Worm (Caenorhabditis elegans) whole organism, late embryonic: ENCODE measurements around the gene F13H8.1.

Source experiments
- C08G9.2 ChIP-seq: sonication (generic microtip); optimal IDR thresholded peaks from 2 replicates; lab custom pipeline; 2016; ENCODE audit warnings: mild to moderate bottlenecking, missing genetic modification characterization, moderate library complexity, missing compliant biosample characterization
- C38D4.7 ChIP-seq: fragments of 200-800 bp; sonication (Bioruptor generic); optimal IDR thresholded peaks from 2 replicates; lab custom pipeline; 2018; ENCODE audit warnings: mild to moderate bottlenecking, missing genetic modification characterization, moderate library complexity, missing compliant biosample characterization
- F13H6.1 ChIP-seq: sonication (generic microtip); optimal IDR thresholded peaks from 2 replicates; lab custom pipeline; 2016; ENCODE audit warnings: missing genetic modification characterization, missing compliant biosample characterization
- K02D7.2 ChIP-seq: sonication (generic microtip); optimal IDR thresholded peaks from 2 replicates; lab custom pipeline; 2017; ENCODE audit warnings: mild to moderate bottlenecking, missing genetic modification characterization, missing compliant biosample characterization
- T23F11.4 ChIP-seq: fragments of 200-800 bp; sonication (Bioruptor generic); optimal IDR thresholded peaks from 2 replicates; lab custom pipeline; 2018; ENCODE audit warnings: mild to moderate bottlenecking, missing genetic modification characterization, missing compliant biosample characterization
- ahr-1 ChIP-seq: sonication (generic microtip); optimal IDR thresholded peaks from 2 replicates; lab custom pipeline; 2016; ENCODE audit warnings: missing genetic modification characterization, missing compliant biosample characterization
- ama-1 ChIP-seq: fragments of 150-350 bp; optimal IDR thresholded peaks from 2 replicates; lab custom pipeline; 2014
- ceh-14 ChIP-seq: sonication (generic microtip); optimal IDR thresholded peaks from 2 replicates; lab custom pipeline; 2016; ENCODE audit warnings: missing genotype, missing genetic modification characterization, missing compliant biosample characterization
- ceh-18 ChIP-seq: sonication (generic microtip); optimal IDR thresholded peaks from 2 replicates; lab custom pipeline; 2016; ENCODE audit warnings: missing genetic modification characterization, missing compliant biosample characterization
- ceh-22 ChIP-seq: sonication (generic microtip); optimal IDR thresholded peaks from 2 replicates; lab custom pipeline; 2017; ENCODE audit warnings: missing biosample characterization, missing genetic modification characterization
- ceh-24 ChIP-seq: sonication (generic microtip); optimal IDR thresholded peaks from 2 replicates; lab custom pipeline; 2016; ENCODE audit warnings: mild to moderate bottlenecking, missing genetic modification characterization, missing compliant biosample characterization
- ceh-30 ChIP-seq: fragments of 150-350 bp; optimal IDR thresholded peaks from 2 replicates; lab custom pipeline; 2014; ENCODE audit warnings: missing biosample characterization, missing genetic modification characterization
- ceh-34 ChIP-seq: sonication (generic microtip); optimal IDR thresholded peaks from 2 replicates; lab custom pipeline; 2016; ENCODE audit warnings: mild to moderate bottlenecking, missing genetic modification characterization, missing compliant biosample characterization
- ceh-48 ChIP-seq: sonication (generic microtip); optimal IDR thresholded peaks from 2 replicates; lab custom pipeline; 2016; ENCODE audit warnings: missing genetic modification characterization, inconsistent platforms, missing compliant biosample characterization
- ceh-6 ChIP-seq: fragments of 200-800 bp; sonication (Bioruptor generic); optimal IDR thresholded peaks from 2 replicates; lab custom pipeline; 2018; ENCODE audit warnings: mild to moderate bottlenecking, missing genetic modification characterization, missing compliant biosample characterization
- ceh-9 ChIP-seq: sonication (generic microtip); optimal IDR thresholded peaks from 2 replicates; lab custom pipeline; 2016; ENCODE audit warnings: mild to moderate bottlenecking, missing genetic modification characterization, inconsistent platforms, missing compliant biosample characterization
- dmd-4 ChIP-seq: sonication (generic microtip); optimal IDR thresholded peaks from 2 replicates; lab custom pipeline; 2016; ENCODE audit warnings: borderline replicate concordance, missing genetic modification characterization, missing compliant biosample characterization
- dve-1 ChIP-seq: sonication (generic microtip); optimal IDR thresholded peaks from 2 replicates; lab custom pipeline; 2017; ENCODE audit warnings: antibody characterized with exemption, mild to moderate bottlenecking, missing genetic modification characterization, missing compliant biosample characterization
- elt-2 ChIP-seq: sonication (generic microtip); optimal IDR thresholded peaks from 2 replicates; lab custom pipeline; 2016; ENCODE audit warnings: missing genetic modification reagents, missing genetic modification characterization, missing compliant biosample characterization
- elt-4 ChIP-seq: sonication (generic microtip); optimal IDR thresholded peaks from 2 replicates; lab custom pipeline; 2016; ENCODE audit warnings: missing genetic modification characterization, missing compliant biosample characterization
- ets-4 ChIP-seq: sonication (generic microtip); optimal IDR thresholded peaks from 2 replicates; lab custom pipeline; 2016; ENCODE audit warnings: missing genetic modification characterization, missing compliant biosample characterization
- eyg-1 ChIP-seq: sonication (generic microtip); optimal IDR thresholded peaks from 2 replicates; lab custom pipeline; 2016; ENCODE audit warnings: missing genotype, missing genetic modification characterization, missing compliant biosample characterization
- fax-1 ChIP-seq: sonication (generic microtip); optimal IDR thresholded peaks from 2 replicates; lab custom pipeline; 2016; ENCODE audit warnings: missing genotype, missing genetic modification characterization, missing compliant biosample characterization
- fkh-10 ChIP-seq: fragments of 150-350 bp; optimal IDR thresholded peaks from 2 replicates; lab custom pipeline; 2014; ENCODE audit warnings: missing biosample characterization, missing genetic modification reagents, missing genetic modification characterization
- fkh-6 ChIP-seq: sonication (generic microtip); optimal IDR thresholded peaks from 2 replicates; lab custom pipeline; 2016; ENCODE audit warnings: missing genetic modification characterization, missing compliant biosample characterization
- hlh-13 ChIP-seq: fragments of 200-800 bp; sonication (Bioruptor generic); optimal IDR thresholded peaks from 2 replicates; lab custom pipeline; 2018; ENCODE audit warnings: mild to moderate bottlenecking, missing genetic modification characterization, missing compliant biosample characterization
- hlh-30 ChIP-seq: sonication (generic microtip); optimal IDR thresholded peaks from 2 replicates; lab custom pipeline; 2017; ENCODE audit warnings: antibody characterized with exemption, missing genetic modification characterization, missing compliant biosample characterization; ENCODE audit not compliant: insufficient read depth
- lin-11 ChIP-seq: fragments of 200-800 bp; sonication (Bioruptor generic); optimal IDR thresholded peaks from 2 replicates; lab custom pipeline; 2018; ENCODE audit warnings: mild to moderate bottlenecking, missing genetic modification characterization, missing compliant biosample characterization
- madf-2 ChIP-seq: sonication (generic microtip); optimal IDR thresholded peaks from 2 replicates; lab custom pipeline; 2017; ENCODE audit warnings: missing genetic modification characterization, missing compliant biosample characterization
- mec-3 ChIP-seq: sonication (generic microtip); optimal IDR thresholded peaks from 2 replicates; lab custom pipeline; 2016; ENCODE audit warnings: borderline replicate concordance, missing genetic modification characterization, missing compliant biosample characterization
- nhr-11 ChIP-seq: fragments of 150-350 bp; optimal IDR thresholded peaks from 2 replicates; lab custom pipeline; 2014; ENCODE audit warnings: missing biosample characterization, missing genetic modification characterization
- nhr-232 ChIP-seq: sonication (generic microtip); optimal IDR thresholded peaks from 2 replicates; lab custom pipeline; 2016; ENCODE audit warnings: missing genetic modification characterization, missing compliant biosample characterization
- odd-2 ChIP-seq: sonication (generic microtip); optimal IDR thresholded peaks from 2 replicates; lab custom pipeline; 2017; ENCODE audit warnings: antibody characterized with exemption, mild to moderate bottlenecking, missing genetic modification characterization, missing compliant biosample characterization
- pag-3 ChIP-seq: sonication (generic microtip); optimal IDR thresholded peaks from 2 replicates; lab custom pipeline; 2016; ENCODE audit warnings: missing compliant biosample characterization, missing genetic modification characterization, borderline replicate concordance
- pat-9 ChIP-seq: fragments of 200-800 bp; sonication (Bioruptor generic); optimal IDR thresholded peaks from 2 replicates; lab custom pipeline; 2018; ENCODE audit warnings: mild to moderate bottlenecking, missing genetic modification characterization, moderate library complexity, missing compliant biosample characterization
- pha-2 ChIP-seq: sonication (generic microtip); optimal IDR thresholded peaks from 2 replicates; lab custom pipeline; 2017; ENCODE audit warnings: mild to moderate bottlenecking, missing genetic modification characterization, missing compliant biosample characterization
- pha-4 ChIP-seq: fragments of 150-350 bp; optimal IDR thresholded peaks from 2 replicates; lab custom pipeline; 2018; ENCODE audit warnings: missing biosample characterization, missing genetic modification reagents, missing genetic modification characterization
- pros-1 ChIP-seq: fragments of 150-350 bp; optimal IDR thresholded peaks from 2 replicates; lab custom pipeline; 2014; ENCODE audit warnings: missing biosample characterization, missing genetic modification reagents, missing genetic modification characterization
- ref-2 ChIP-seq: sonication (generic microtip); optimal IDR thresholded peaks from 2 replicates; lab custom pipeline; 2016; ENCODE audit warnings: missing genetic modification characterization, missing compliant biosample characterization
- rnt-1 ChIP-seq: sonication (generic microtip); optimal IDR thresholded peaks from 2 replicates; lab custom pipeline; 2016; ENCODE audit warnings: missing genetic modification characterization, missing compliant biosample characterization
- sdc-2 ChIP-seq: sonication (generic microtip); optimal IDR thresholded peaks from 2 replicates; lab custom pipeline; 2016; ENCODE audit warnings: missing genotype, missing genetic modification characterization, missing compliant biosample characterization
- sox-2 ChIP-seq: fragments of 200-800 bp; sonication (Bioruptor generic); IDR thresholded peaks from 2 replicates; pipeline ENCODE4 v1.3.6; 2022; ENCODE audit warnings: missing genetic modification reagents, missing genetic modification characterization, missing compliant biosample characterization
- sox-4 ChIP-seq: sonication (generic microtip); optimal IDR thresholded peaks from 2 replicates; lab custom pipeline; 2017; ENCODE audit warnings: mild to moderate bottlenecking, missing genetic modification characterization, inconsistent platforms, missing compliant biosample characterization
- syd-9 ChIP-seq: sonication (generic microtip); optimal IDR thresholded peaks from 2 replicates; lab custom pipeline; 2016; ENCODE audit warnings: mild to moderate bottlenecking, missing genetic modification characterization, moderate library complexity, missing compliant biosample characterization
- tbx-2 ChIP-seq: sonication (generic microtip); optimal IDR thresholded peaks from 2 replicates; lab custom pipeline; 2016; ENCODE audit warnings: missing genetic modification characterization, missing compliant biosample characterization
- tbx-7 ChIP-seq: sonication (generic microtip); optimal IDR thresholded peaks from 2 replicates; lab custom pipeline; 2016; ENCODE audit warnings: missing genotype, missing genetic modification characterization, missing compliant biosample characterization
- ttx-3 ChIP-seq: sonication (generic microtip); optimal IDR thresholded peaks from 2 replicates; lab custom pipeline; 2016; ENCODE audit warnings: missing genetic modification reagents, missing genetic modification characterization, missing compliant biosample characterization
- unc-55 ChIP-seq: sonication (generic microtip); optimal IDR thresholded peaks from 2 replicates; lab custom pipeline; 2017; ENCODE audit warnings: missing biosample characterization, missing genetic modification reagents, missing genetic modification characterization
- zip-5 ChIP-seq: sonication (generic microtip); optimal IDR thresholded peaks from 2 replicates; lab custom pipeline; 2016; ENCODE audit warnings: missing genetic modification characterization, missing compliant biosample characterization
- ztf-16 ChIP-seq: sonication (generic microtip); optimal IDR thresholded peaks from 2 replicates; lab custom pipeline; 2017; ENCODE audit warnings: missing genetic modification characterization, missing compliant biosample characterization

The F13H8.1 gene

ce11 chrII:6248029-6248428, 35.2 kb upstream of the F13H8.1 start:
- TF ChIP-seq ttx-3 (tag; lab: Kevin White, UChicago): no peak
- TF ChIP-seq dve-1: no peak
- TF ChIP-seq ceh-34 (tag; lab: Kevin White, UChicago): no peak
- no peak for TF ChIP-seq pat-9
- TF ChIP-seq ceh-30 (tag; lab: Kevin White, UChicago): no peak
- no peak for TF ChIP-seq ets-4
- no peak for TF ChIP-seq pha-4 (tag; lab: Kevin White, UChicago)
- no peak for TF ChIP-seq mec-3
- TF ChIP-seq elt-4 (tag; lab: Kevin White, UChicago): no peak
- no peak for TF ChIP-seq pha-2
- no peak for TF ChIP-seq sox-4 (tag; lab: Kevin White, UChicago)
- no peak for TF ChIP-seq nhr-232
- TF ChIP-seq unc-55 (GFP tag; lab: Kevin White, UChicago): no peak
- TF ChIP-seq eyg-1 (tag; lab: Kevin White, UChicago): no peak
- no peak for TF ChIP-seq ceh-9

- TF ChIP-seq tbx-2 (tag; lab: Kevin White, UChicago) (peak; percentile 81), madf-2 (tag; lab: Kevin White, UChicago) (peak; percentile 70), rnt-1 (tag; lab: Kevin White, UChicago) (peak; percentile 42), hlh-13 (peak; percentile 74), T23F11.4 (GFP tag; lab: Kevin White, UChicago) (peak; percentile 78), ets-4 (peak; percentile 47), nhr-11 (tag; lab: Kevin White, UChicago) (no peak), K02D7.2 (tag; lab: Kevin White, UChicago) (peak; percentile 70), ceh-6 (GFP tag; lab: Kevin White, UChicago) (peak; percentile 81), fkh-6 (tag; lab: Kevin White, UChicago) (peak; percentile 87), odd-2 (no peak), pros-1 (no peak), dve-1 (peak; percentile 76), sox-4 (tag; lab: Kevin White, UChicago) (peak; percentile 79), lin-11 (tag; lab: Kevin White, UChicago) (peak; percentile 73), mec-3 (no peak), zip-5 (tag; lab: Kevin White, UChicago) (peak; percentile 26), F13H6.1 (tag; lab: Kevin White, UChicago) (peak; percentile 40), ceh-22 (tag; lab: Kevin White, UChicago) (no peak), hlh-30 (tag; lab: Kevin White, UChicago) (peak; percentile 74), pag-3 (tag; lab: Kevin White, UChicago) (no peak), ceh-18 (tag; lab: Kevin White, UChicago) (peak; percentile 70), tbx-7 (tag; lab: Kevin White, UChicago) (no peak), nhr-232 (peak; percentile 75), ceh-34 (tag; lab: Kevin White, UChicago) (peak; percentile 74), syd-9 (tag; lab: Kevin White, UChicago) (peak; percentile 72), ama-1 (lab: Kevin White, UChicago) (no peak), ahr-1 (tag; lab: Kevin White, UChicago) (peak; percentile 68), sdc-2 (peak; percentile 61), ceh-24 (peak; percentile 64), ceh-30 (tag; lab: Kevin White, UChicago) (no peak), fkh-10 (GFP tag; lab: Kevin White, UChicago) (no peak), sox-2 (GFP tag; lab: Robert Waterston, UW) (peak; percentile 71), C08G9.2 (tag; lab: Kevin White, UChicago) (peak; percentile 49), ceh-48 (tag; lab: Kevin White, UChicago) (peak; percentile 61), C38D4.7 (GFP tag; lab: Kevin White, UChicago) (peak; percentile 73), elt-4 (tag; lab: Kevin White, UChicago) (no peak), ztf-16 (peak; percentile 81), fax-1 (tag; lab: Kevin White, UChicago) (peak; percentile 71), ceh-9 (peak; percentile 38), dmd-4 (tag; lab: Kevin White, UChicago) (peak; percentile 59), ref-2 (tag; lab: Kevin White, UChicago) (peak; percentile 59), ceh-14 (tag; lab: Kevin White, UChicago) (peak; percentile 24), pha-4 (tag; lab: Kevin White, UChicago) (no peak), unc-55 (GFP tag; lab: Kevin White, UChicago) (no peak), elt-2 (tag; lab: Kevin White, UChicago) (peak; percentile 76)
Measured at ce11 chrII:6248503-6248902, 34.7 kb upstream of the F13H8.1 start.
